Fruit fly (Drosophila melanogaster) whole organism, embryonic: ENCODE measurements around the gene Exn.
A peak's percentile ranks its signal among the peaks of the same experiment; 100 is the strongest.

Experiments used
- Atf-2 ChIP-seq: fragments of 200-800 bp; sonication (Bioruptor generic); optimal IDR thresholded peaks from 2 replicates; lab custom pipeline; 2016; ENCODE audit warnings: missing biosample characterization, missing genetic modification characterization
- CG10321 ChIP-seq: fragments of 200-800 bp; sonication (Bioruptor generic); IDR thresholded peaks from 2 replicates; pipeline ENCODE4 v1.3.6; 2022; ENCODE audit warnings: missing biosample characterization, missing genetic modification characterization
- CG10654 ChIP-seq: fragments of 200-800 bp; sonication (Bioruptor generic); optimal IDR thresholded peaks from 2 replicates; lab custom pipeline; 2016; ENCODE audit warnings: missing biosample characterization, missing genetic modification characterization
- CG10979 ChIP-seq: fragments of 200-800 bp; sonication (Bioruptor generic); optimal IDR thresholded peaks from 2 replicates; lab custom pipeline; 2018; ENCODE audit warnings: missing biosample characterization, mild to moderate bottlenecking, missing genetic modification characterization, moderate library complexity
- CG11093 ChIP-seq: fragments of 200-800 bp; sonication (Bioruptor generic); IDR thresholded peaks from 3 replicates; pipeline ENCODE4 v1.3.6; 2022; ENCODE audit warnings: missing biosample characterization, missing genetic modification characterization
- CG11398 ChIP-seq: fragments of 200-800 bp; sonication (Bioruptor generic); optimal IDR thresholded peaks from 2 replicates; lab custom pipeline; 2016; ENCODE audit warnings: missing biosample characterization, missing genetic modification characterization
- CG12104 ChIP-seq: fragments of 200-800 bp; sonication (Bioruptor generic); optimal IDR thresholded peaks from 3 replicates; lab custom pipeline; 2016; ENCODE audit warnings: missing biosample characterization, missing genetic modification characterization
- CG12236 ChIP-seq: fragments of 200-800 bp; sonication (Bioruptor generic); optimal IDR thresholded peaks from 2 replicates; lab custom pipeline; 2016; ENCODE audit warnings: missing biosample characterization, missing genetic modification characterization
- CG1233 ChIP-seq: fragments of 200-800 bp; sonication (Bioruptor generic); optimal IDR thresholded peaks from 4 replicates; lab custom pipeline; 2018; ENCODE audit warnings: missing biosample characterization, mild to moderate bottlenecking, missing genetic modification characterization
- CG12659 ChIP-seq: fragments of 200-800 bp; sonication (Bioruptor generic); optimal IDR thresholded peaks from 3 replicates; lab custom pipeline; 2017; ENCODE audit warnings: mild to moderate bottlenecking, missing biosample characterization, missing genetic modification reagents, missing genetic modification characterization
- CG15514 ChIP-seq: fragments of 200-800 bp; sonication (Bioruptor generic); optimal IDR thresholded peaks from 3 replicates; lab custom pipeline; 2017; ENCODE audit warnings: missing biosample characterization, missing genetic modification characterization, mild to moderate bottlenecking, moderate library complexity, missing genetic modification reagents
- CG1792 ChIP-seq: fragments of 200-800 bp; sonication (Bioruptor generic); optimal IDR thresholded peaks from 2 replicates; lab custom pipeline; 2016; ENCODE audit warnings: missing biosample characterization, missing genetic modification characterization
- CG34376 ChIP-seq: fragments of 200-800 bp; sonication (Bioruptor generic); optimal IDR thresholded peaks from 2 replicates; lab custom pipeline; 2018; ENCODE audit warnings: missing biosample characterization, mild to moderate bottlenecking, missing genetic modification characterization
- CG3995 ChIP-seq: fragments of 200-800 bp; sonication (Bioruptor generic); optimal IDR thresholded peaks from 3 replicates; lab custom pipeline; 2016; ENCODE audit warnings: missing biosample characterization, missing genetic modification characterization
- CG4424 ChIP-seq: fragments of 200-800 bp; sonication (Bioruptor generic); optimal IDR thresholded peaks from 3 replicates; lab custom pipeline; 2016; ENCODE audit warnings: missing biosample characterization, missing genetic modification characterization
- CG7271 ChIP-seq: fragments of 200-800 bp; sonication (Bioruptor generic); optimal IDR thresholded peaks from 2 replicates; lab custom pipeline; 2018; ENCODE audit warnings: missing biosample characterization, mild to moderate bottlenecking, missing genetic modification characterization, moderate library complexity
- CG8290 ChIP-seq, 3 experiments: fragments of 200-800 bp; sonication (Bioruptor generic); optimal IDR thresholded peaks; 2 replicates each; lab custom pipeline; 2016 to 2019; ENCODE audit warnings: missing biosample characterization in 3 of 3, missing genetic modification characterization in 3 of 3, mild to moderate bottlenecking in 2 of 3, moderate library complexity in 1 of 3
- CG8944 ChIP-seq: fragments of 200-800 bp; sonication (Bioruptor generic); optimal IDR thresholded peaks from 3 replicates; lab custom pipeline; 2016; ENCODE audit warnings: missing biosample characterization, missing genetic modification characterization
- CG9727 ChIP-seq: fragments of 200-800 bp; sonication (Bioruptor generic); optimal IDR thresholded peaks from 3 replicates; lab custom pipeline; 2017; ENCODE audit warnings: missing biosample characterization, mild to moderate bottlenecking, missing genetic modification characterization
- Camta ChIP-seq: fragments of 200-800 bp; sonication (Bioruptor generic); optimal IDR thresholded peaks from 2 replicates; lab custom pipeline; 2016; ENCODE audit warnings: missing biosample characterization, missing genetic modification characterization
- GATAe ChIP-seq: fragments of 200-800 bp; sonication (Bioruptor generic); conservative IDR thresholded peaks from 2 replicates; pipeline ENCODE4 v1.3.6; 2022; ENCODE audit warnings: missing biosample characterization, missing genetic modification characterization
- HHEX ChIP-seq: fragments of 200-800 bp; sonication (Bioruptor generic); optimal IDR thresholded peaks from 3 replicates; lab custom pipeline; 2017; ENCODE audit warnings: missing biosample characterization, mild to moderate bottlenecking, missing genetic modification characterization, missing genetic modification reagents
- HmgZ ChIP-seq: fragments of 200-800 bp; sonication (Bioruptor generic); optimal IDR thresholded peaks from 2 replicates; lab custom pipeline; 2018; ENCODE audit warnings: missing biosample characterization, mild to moderate bottlenecking, missing genetic modification characterization
- PHDP ChIP-seq: fragments of 200-800 bp; sonication (Bioruptor generic); optimal IDR thresholded peaks from 3 replicates; lab custom pipeline; 2018; ENCODE audit warnings: missing biosample characterization, mild to moderate bottlenecking, missing genetic modification characterization, moderate library complexity
- Sry-δ ChIP-seq: fragments of 200-800 bp; sonication (Bioruptor generic); optimal IDR thresholded peaks from 2 replicates; lab custom pipeline; 2016; ENCODE audit warnings: missing biosample characterization, missing genetic modification characterization
- Stat92E ChIP-seq, 3 experiments: fragments of >200 bp in 2 of 3; fragments of 200-800 bp in 1 of 3; sonication (Bioruptor generic) in 1 of 3; optimal IDR thresholded peaks; 2 replicates each; lab custom pipeline; 2017 to 2019; ENCODE audit warnings: missing biosample characterization in 3 of 3, missing genetic modification characterization in 3 of 3, mild to moderate bottlenecking in 1 of 3, moderate library complexity in 1 of 3
- Trl ChIP-seq, 3 experiments: fragments of >200 bp in 2 of 3; fragments of 200-800 bp in 1 of 3; sonication (Bioruptor generic) in 1 of 3; optimal IDR thresholded peaks; 2 replicates in 1 of 3; 3 replicates in 2 of 3; lab custom pipeline; 2016 to 2017; ENCODE audit warnings: missing biosample characterization in 1 of 3, missing genetic modification characterization in 1 of 3
- amos ChIP-seq: fragments of 200-800 bp; sonication (Bioruptor generic); IDR thresholded peaks from 2 replicates; pipeline ENCODE4 v1.3.6; 2022; ENCODE audit warnings: missing biosample characterization, missing genetic modification characterization; ENCODE audit not compliant: partially characterized antibody
- ara ChIP-seq: fragments of 200-800 bp; sonication (Bioruptor generic); IDR thresholded peaks from 2 replicates; pipeline ENCODE4 v1.3.6; 2022; ENCODE audit warnings: missing biosample characterization, missing genetic modification characterization
- bbx ChIP-seq: fragments of 200-800 bp; sonication (Bioruptor generic); IDR thresholded peaks from 2 replicates; pipeline ENCODE4 v1.3.6; 2022; ENCODE audit warnings: missing biosample characterization, missing genetic modification characterization; ENCODE audit not compliant: partially characterized antibody
- crol ChIP-seq: fragments of 200-800 bp; sonication (Bioruptor generic); IDR thresholded peaks from 2 replicates; pipeline ENCODE4 v1.3.6; 2022; ENCODE audit warnings: missing biosample characterization, missing genetic modification characterization
- crp ChIP-seq, 2 experiments: fragments of 200-800 bp; sonication (Bioruptor generic); optimal IDR thresholded peaks; 2 replicates in 1 of 2; 3 replicates in 1 of 2; lab custom pipeline; 2017; ENCODE audit warnings: missing biosample characterization in 2 of 2, missing genetic modification characterization in 2 of 2, mild to moderate bottlenecking in 1 of 2, moderate library complexity in 1 of 2
- da ChIP-seq: fragments of 200-800 bp; sonication (Bioruptor generic); optimal IDR thresholded peaks from 2 replicates; lab custom pipeline; 2016; ENCODE audit warnings: missing biosample characterization, missing genetic modification characterization
- dmrt99B ChIP-seq: fragments of 200-800 bp; sonication (Bioruptor generic); optimal IDR thresholded peaks from 2 replicates; lab custom pipeline; 2018; ENCODE audit warnings: missing biosample characterization, mild to moderate bottlenecking, missing genetic modification characterization, moderate library complexity
- dysf ChIP-seq: fragments of 200-800 bp; sonication (Bioruptor generic); IDR thresholded peaks from 3 replicates; pipeline ENCODE4 v1.3.6; 2022; ENCODE audit warnings: missing biosample characterization, missing genetic modification characterization
- fd102C ChIP-seq: fragments of 200-800 bp; sonication (Bioruptor generic); optimal IDR thresholded peaks from 2 replicates; lab custom pipeline; 2018; ENCODE audit warnings: missing biosample characterization, mild to moderate bottlenecking, missing genetic modification characterization, moderate library complexity
- fd96Cb ChIP-seq: fragments of 200-800 bp; sonication (Bioruptor generic); optimal IDR thresholded peaks from 2 replicates; lab custom pipeline; 2018; ENCODE audit warnings: missing biosample characterization, mild to moderate bottlenecking, missing genetic modification characterization, moderate library complexity
- grn ChIP-seq: fragments of 200-800 bp; sonication (Bioruptor generic); optimal IDR thresholded peaks from 3 replicates; lab custom pipeline; 2017; ENCODE audit warnings: missing biosample characterization, missing genetic modification characterization
- insv ChIP-seq, 2 experiments: fragments of 200-800 bp; sonication (Bioruptor generic); optimal IDR thresholded peaks; 3 replicates each; lab custom pipeline; 2016 to 2018; ENCODE audit warnings: missing biosample characterization in 2 of 2, missing genetic modification characterization in 2 of 2
- jing ChIP-seq: fragments of 200-800 bp; sonication (Bioruptor generic); optimal IDR thresholded peaks from 2 replicates; lab custom pipeline; 2018; ENCODE audit warnings: missing biosample characterization, mild to moderate bottlenecking, missing genetic modification characterization
- knrl ChIP-seq: fragments of 200-800 bp; sonication (Bioruptor generic); IDR thresholded peaks from 3 replicates; pipeline ENCODE4 v1.3.6; 2022; ENCODE audit warnings: missing biosample characterization, missing genetic modification characterization; ENCODE audit not compliant: partially characterized antibody
- luna ChIP-seq: fragments of 200-800 bp; sonication (Bioruptor generic); optimal IDR thresholded peaks from 2 replicates; lab custom pipeline; 2016; ENCODE audit warnings: missing biosample characterization, missing genetic modification characterization
- pfk ChIP-seq: fragments of 200-800 bp; sonication (Bioruptor generic); optimal IDR thresholded peaks from 2 replicates; lab custom pipeline; 2018; ENCODE audit warnings: missing biosample characterization, mild to moderate bottlenecking, missing genetic modification characterization, moderate library complexity
- rib ChIP-seq: fragments of 200-800 bp; sonication (Bioruptor generic); IDR thresholded peaks from 2 replicates; pipeline ENCODE4 v1.3.6; 2022; ENCODE audit warnings: missing biosample characterization, missing genetic modification characterization
- row ChIP-seq: fragments of 200-800 bp; sonication (Bioruptor generic); IDR thresholded peaks from 3 replicates; pipeline ENCODE4 v1.3.6; 2022; ENCODE audit warnings: missing biosample characterization, missing genetic modification characterization
- sima ChIP-seq: fragments of 200-800 bp; sonication (Bioruptor generic); optimal IDR thresholded peaks from 2 replicates; lab custom pipeline; 2016; ENCODE audit warnings: missing biosample characterization, missing genetic modification characterization
- sisA ChIP-seq: fragments of 200-800 bp; sonication (Bioruptor generic); IDR thresholded peaks from 2 replicates; pipeline ENCODE4 v1.3.6; 2022; ENCODE audit warnings: missing biosample characterization, missing genetic modification characterization
- sug ChIP-seq: fragments of 200-800 bp; optimal IDR thresholded peaks from 2 replicates; lab custom pipeline; 2019; ENCODE audit warnings: missing biosample characterization, mild to moderate bottlenecking, missing genetic modification characterization, moderate library complexity
- tx ChIP-seq: fragments of 200-800 bp; sonication (Bioruptor generic); optimal IDR thresholded peaks from 2 replicates; lab custom pipeline; 2016; ENCODE audit warnings: missing biosample characterization, missing genetic modification characterization
- wor ChIP-seq: fragments of 200-800 bp; sonication (Bioruptor generic); IDR thresholded peaks from 2 replicates; pipeline ENCODE4 v1.3.6; 2022; ENCODE audit warnings: missing biosample characterization, missing genetic modification characterization

Exn gene

dm6 chr3L:16989169-16989568 lies 19.4 kb downstream of the Exn start (continued):
- TF ChIP-seq sug (tag; lab: Kevin White, UChicago) (peak; percentile 24), Atf-2 (GFP tag; lab: Kevin White, UChicago) (no peak), CG12104 (GFP tag; lab: Kevin White, UChicago) (no peak), CG34376 (no peak), CG15514 (GFP tag; lab: Kevin White, UChicago) (no peak), PHDP (peak; percentile 52), da (GFP tag; lab: Kevin White, UChicago) (no peak), HHEX (GFP tag; lab: Kevin White, UChicago) (peak; percentile 39), crp (GFP tag; optimal IDR thresholded peaks at IDR 0.05; lab: Kevin White, UChicago) (no peak), ara (GFP tag; lab: Robert Waterston, UW) (no peak), Sry-δ (GFP tag; lab: Kevin White, UChicago) (no peak), knrl (no peak), Stat92E (GFP tag; optimal IDR thresholded peaks at IDR 0.05; lab: Kevin White, UChicago) (peak in 1 of 3 experiments; percentile 30), CG1233 (GFP tag; lab: Kevin White, UChicago) (no peak), CG1792 (GFP tag; lab: Kevin White, UChicago) (no peak), tx (GFP tag; lab: Kevin White, UChicago) (no peak), dysf (GFP tag; lab: Robert Waterston, UW) (peak; percentile 62; the same call in 2 of the 3 replicates), jing (no peak), pfk (no peak), luna (GFP tag; lab: Kevin White, UChicago) (no peak), CG4424 (GFP tag; lab: Kevin White, UChicago) (peak; percentile 25), fd96Cb (tag; lab: Kevin White, UChicago) (peak; percentile 29), dmrt99B (peak; percentile 62), bbx (no peak), CG7271 (tag; lab: Kevin White, UChicago) (no peak), HmgZ (tag; lab: Kevin White, UChicago) (peak; percentile 8), Camta (GFP tag; lab: Kevin White, UChicago) (no peak), GATAe (GFP tag; lab: Robert Waterston, UW) (no peak), CG10321 (GFP tag; lab: Robert Waterston, UW) (no peak), CG10654 (GFP tag; lab: Kevin White, UChicago) (no peak), CG12659 (GFP tag; lab: Kevin White, UChicago) (peak; percentile 39), amos (no peak), crol (GFP tag; lab: Robert Waterston, UW) (no peak), CG9727 (GFP tag; lab: Kevin White, UChicago) (peak; percentile 39), CG3995 (GFP tag; lab: Kevin White, UChicago) (no peak), row (peak; percentile 70), wor (GFP tag; lab: Robert Waterston, UW) (0 out of 2 replicates have a peak, but pooled peaks have one; percentile 18), sisA (GFP tag; lab: Robert Waterston, UW) (no peak), fd102C (GFP tag; lab: Kevin White, UChicago) (no peak), CG8944 (GFP tag; lab: Kevin White, UChicago) (no peak), CG8290 (GFP tag; optimal IDR thresholded peaks at IDR 0.05; lab: Kevin White, UChicago) (no peak), CG8290 (tag; optimal IDR thresholded peaks at IDR 0.05; lab: Kevin White, UChicago) (no peak), CG10979 (tag; lab: Kevin White, UChicago) (peak; percentile 27), insv (GFP tag; optimal IDR thresholded peaks at IDR 0.05; lab: Kevin White, UChicago) (no peak), sima (GFP tag; lab: Kevin White, UChicago) (no peak), CG11093 (no peak), rib (GFP tag; lab: Robert Waterston, UW) (no peak), CG12236 (no peak), Trl (optimal IDR thresholded peaks at IDR 0.05; lab: Kevin White, UChicago) (no peak), Trl (GFP tag; optimal IDR thresholded peaks at IDR 0.05; lab: Kevin White, UChicago) (no peak), grn (GFP tag; lab: Kevin White, UChicago) (peak; percentile 11), CG11398 (GFP tag; lab: Kevin White, UChicago) (no peak)
